Fruit fly (Drosophila melanogaster) whole organism, embryonic: Measurements from ENCODE around the gene ng4.

Experiments used
- Antp ChIP-seq: fragments of 200-800 bp; sonication (Bioruptor generic); optimal IDR thresholded peaks from 3 replicates; lab custom pipeline; 2016; ENCODE audit warnings: missing biosample characterization, missing genetic modification characterization
- B-H2 ChIP-seq: fragments of 200-800 bp; sonication (Bioruptor generic); optimal IDR thresholded peaks from 2 replicates; lab custom pipeline; 2018; ENCODE audit warnings: missing biosample characterization, mild to moderate bottlenecking, missing genetic modification characterization
- CG10209 ChIP-seq: fragments of 200-800 bp; sonication (Bioruptor generic); optimal IDR thresholded peaks from 3 replicates; lab custom pipeline; 2017; ENCODE audit warnings: missing biosample characterization, mild to moderate bottlenecking, missing genetic modification characterization, missing genetic modification reagents
- CG10267 ChIP-seq: fragments of 200-800 bp; sonication (Bioruptor generic); optimal IDR thresholded peaks from 2 replicates; lab custom pipeline; 2018; ENCODE audit warnings: missing biosample characterization, mild to moderate bottlenecking, missing genetic modification characterization, moderate library complexity
- CG10654 ChIP-seq: fragments of 200-800 bp; sonication (Bioruptor generic); optimal IDR thresholded peaks from 2 replicates; lab custom pipeline; 2016; ENCODE audit warnings: missing biosample characterization, missing genetic modification characterization
- CG11560 ChIP-seq: fragments of 200-800 bp; sonication (Bioruptor generic); IDR thresholded peaks from 3 replicates; pipeline ENCODE4 v1.3.6; 2022; ENCODE audit warnings: missing biosample characterization, missing genetic modification characterization
- CG13775 ChIP-seq: fragments of 200-800 bp; sonication (Bioruptor generic); optimal IDR thresholded peaks from 3 replicates; lab custom pipeline; 2017; ENCODE audit warnings: missing biosample characterization, mild to moderate bottlenecking, missing genetic modification characterization
- CG15269 ChIP-seq: fragments of 200-800 bp; sonication (Bioruptor generic); optimal IDR thresholded peaks from 2 replicates; lab custom pipeline; 2018; ENCODE audit warnings: missing biosample characterization, mild to moderate bottlenecking, missing genetic modification characterization, moderate library complexity
- CG1647 ChIP-seq: fragments of 200-800 bp; sonication (Bioruptor generic); optimal IDR thresholded peaks from 3 replicates; lab custom pipeline; 2016; ENCODE audit warnings: missing biosample characterization, missing genetic modification characterization
- CG17612 ChIP-seq: fragments of 200-800 bp; sonication (Bioruptor generic); IDR thresholded peaks from 2 replicates; pipeline ENCODE4 v1.3.6; 2022; ENCODE audit warnings: missing biosample characterization, missing genetic modification characterization
- CG2202 ChIP-seq: fragments of 200-800 bp; sonication (Bioruptor generic); optimal IDR thresholded peaks from 2 replicates; lab custom pipeline; 2018; ENCODE audit warnings: missing biosample characterization, mild to moderate bottlenecking, missing genetic modification characterization
- CG31388 ChIP-seq: fragments of 200-800 bp; sonication (Bioruptor generic); optimal IDR thresholded peaks from 2 replicates; lab custom pipeline; 2016; ENCODE audit warnings: missing biosample characterization, missing genetic modification characterization
- CG32767 ChIP-seq: fragments of 200-800 bp; sonication (Bioruptor generic); IDR thresholded peaks from 2 replicates; pipeline ENCODE4 v1.3.6; 2022; ENCODE audit warnings: missing biosample characterization, missing genetic modification characterization
- CG6654 ChIP-seq: fragments of 200-800 bp; sonication (Bioruptor generic); optimal IDR thresholded peaks from 2 replicates; lab custom pipeline; 2017; ENCODE audit warnings: missing biosample characterization, mild to moderate bottlenecking, missing genetic modification characterization
- CG6683 ChIP-seq: fragments of 200-800 bp; sonication (Bioruptor generic); optimal IDR thresholded peaks from 2 replicates; lab custom pipeline; 2017; ENCODE audit warnings: missing biosample characterization, mild to moderate bottlenecking, missing genetic modification characterization, missing genetic modification reagents
- CG9609 ChIP-seq: fragments of 200-800 bp; sonication (Bioruptor generic); optimal IDR thresholded peaks from 3 replicates; lab custom pipeline; 2016; ENCODE audit warnings: missing biosample characterization, missing genetic modification characterization
- CG9797 ChIP-seq: fragments of 200-800 bp; sonication (Bioruptor generic); optimal IDR thresholded peaks from 3 replicates; lab custom pipeline; 2018; ENCODE audit warnings: missing biosample characterization, mild to moderate bottlenecking, missing genetic modification characterization
- CG9876 ChIP-seq: fragments of 200-800 bp; sonication (Bioruptor generic); optimal IDR thresholded peaks from 2 replicates; lab custom pipeline; 2016; ENCODE audit warnings: missing biosample characterization, missing genetic modification characterization
- Camta ChIP-seq: fragments of 200-800 bp; sonication (Bioruptor generic); optimal IDR thresholded peaks from 2 replicates; lab custom pipeline; 2016; ENCODE audit warnings: missing biosample characterization, missing genetic modification characterization
- Dad ChIP-seq: fragments of 200-800 bp; sonication (Bioruptor generic); optimal IDR thresholded peaks from 3 replicates; lab custom pipeline; 2016; ENCODE audit warnings: missing biosample characterization, missing genetic modification characterization
- HHEX ChIP-seq: fragments of 200-800 bp; sonication (Bioruptor generic); optimal IDR thresholded peaks from 3 replicates; lab custom pipeline; 2017; ENCODE audit warnings: missing biosample characterization, mild to moderate bottlenecking, missing genetic modification characterization, missing genetic modification reagents
- Hmx ChIP-seq: fragments of 200-800 bp; sonication (Bioruptor generic); optimal IDR thresholded peaks from 2 replicates; lab custom pipeline; 2016; ENCODE audit warnings: missing biosample characterization, missing genetic modification characterization
- MESR4 ChIP-seq: fragments of 200-800 bp; sonication (Bioruptor generic); optimal IDR thresholded peaks from 2 replicates; lab custom pipeline; 2018; ENCODE audit warnings: missing biosample characterization, mild to moderate bottlenecking, missing genetic modification characterization, moderate library complexity
- Mrtf ChIP-seq: fragments of 200-800 bp; sonication (Bioruptor generic); IDR thresholded peaks from 3 replicates; pipeline ENCODE4 v1.3.6; 2022; ENCODE audit warnings: missing biosample characterization, missing genetic modification characterization
- NC2α ChIP-seq: fragments of 200-800 bp; sonication (Bioruptor generic); optimal IDR thresholded peaks from 2 replicates; lab custom pipeline; 2016; ENCODE audit warnings: missing biosample characterization, missing genetic modification characterization
- Nf-YA ChIP-seq: fragments of 200-800 bp; sonication (Bioruptor generic); IDR thresholded peaks from 2 replicates; pipeline ENCODE4 v1.3.6; 2022; ENCODE audit warnings: missing biosample characterization, missing genetic modification characterization
- Sry-β ChIP-seq: fragments of 200-800 bp; sonication (Bioruptor generic); optimal IDR thresholded peaks from 2 replicates; lab custom pipeline; 2018; ENCODE audit warnings: missing biosample characterization, mild to moderate bottlenecking, missing genetic modification characterization, moderate library complexity
- Stat92E ChIP-seq, 3 experiments: fragments of >200 bp in 2 of 3; fragments of 200-800 bp in 1 of 3; sonication (Bioruptor generic) in 1 of 3; optimal IDR thresholded peaks; 2 replicates each; lab custom pipeline; 2017 to 2019; ENCODE audit warnings: missing biosample characterization in 3 of 3, missing genetic modification characterization in 3 of 3, mild to moderate bottlenecking in 1 of 3, moderate library complexity in 1 of 3
- Taf1 ChIP-seq: fragments of 200-800 bp; sonication (Bioruptor generic); IDR thresholded peaks from 2 replicates; pipeline ENCODE4 v1.3.6; 2022; ENCODE audit warnings: missing biosample characterization, missing genetic modification characterization
- Trl ChIP-seq, 3 experiments: fragments of >200 bp in 2 of 3; fragments of 200-800 bp in 1 of 3; sonication (Bioruptor generic) in 1 of 3; optimal IDR thresholded peaks; 2 replicates in 1 of 3; 3 replicates in 2 of 3; lab custom pipeline; 2016 to 2017; ENCODE audit warnings: missing biosample characterization in 1 of 3, missing genetic modification characterization in 1 of 3
- al ChIP-seq: fragments of 200-800 bp; sonication (Bioruptor generic); IDR thresholded peaks from 2 replicates; pipeline ENCODE4 v1.3.6; 2022; ENCODE audit warnings: missing biosample characterization, missing genetic modification characterization
- aop ChIP-seq: fragments of 200-800 bp; sonication (Bioruptor generic); IDR thresholded peaks from 2 replicates; pipeline ENCODE4 v1.3.6; 2022; ENCODE audit warnings: missing biosample characterization, missing genetic modification characterization
- bsh ChIP-seq, 2 experiments: fragments of 200-800 bp; sonication (Bioruptor generic); optimal IDR thresholded peaks; 2 replicates each; lab custom pipeline; 2017 to 2018; ENCODE audit warnings: mild to moderate bottlenecking in 2 of 2, missing biosample characterization in 2 of 2, missing genetic modification characterization in 2 of 2, moderate library complexity in 1 of 2
- croc ChIP-seq: fragments of 200-800 bp; sonication (Bioruptor generic); conservative IDR thresholded peaks from 3 replicates; pipeline ENCODE4 v1.3.6; 2022; ENCODE audit warnings: missing biosample characterization, missing genetic modification characterization
- dm ChIP-seq: fragments of 200-800 bp; sonication (Bioruptor generic); optimal IDR thresholded peaks from 3 replicates; lab custom pipeline; 2016; ENCODE audit warnings: missing biosample characterization, missing genetic modification characterization
- fd96Cb ChIP-seq: fragments of 200-800 bp; sonication (Bioruptor generic); optimal IDR thresholded peaks from 2 replicates; lab custom pipeline; 2018; ENCODE audit warnings: missing biosample characterization, mild to moderate bottlenecking, missing genetic modification characterization, moderate library complexity
- gro ChIP-seq: fragments of 200-800 bp; sonication (Bioruptor generic); optimal IDR thresholded peaks from 2 replicates; lab custom pipeline; 2016; ENCODE audit warnings: missing biosample characterization, missing genetic modification characterization
- ham ChIP-seq: fragments of 200-800 bp; sonication (Bioruptor generic); IDR thresholded peaks from 2 replicates; pipeline ENCODE4 v1.3.6; 2022; ENCODE audit warnings: missing biosample characterization, missing genetic modification characterization
- jigr1 ChIP-seq: fragments of 200-800 bp; sonication (Bioruptor generic); IDR thresholded peaks from 3 replicates; pipeline ENCODE4 v1.3.6; 2022; ENCODE audit warnings: missing biosample characterization, missing genetic modification characterization
- lmd ChIP-seq: fragments of 200-800 bp; sonication (Bioruptor generic); IDR thresholded peaks from 2 replicates; pipeline ENCODE4 v1.3.6; 2022; ENCODE audit warnings: missing biosample characterization, missing genetic modification characterization
- pfk ChIP-seq: fragments of 200-800 bp; sonication (Bioruptor generic); optimal IDR thresholded peaks from 2 replicates; lab custom pipeline; 2018; ENCODE audit warnings: missing biosample characterization, mild to moderate bottlenecking, missing genetic modification characterization, moderate library complexity
- pzg ChIP-seq: fragments of 200-800 bp; sonication (Bioruptor generic); optimal IDR thresholded peaks from 3 replicates; lab custom pipeline; 2018; ENCODE audit warnings: missing biosample characterization, mild to moderate bottlenecking, missing genetic modification characterization, moderate library complexity
- sima ChIP-seq: fragments of 200-800 bp; sonication (Bioruptor generic); optimal IDR thresholded peaks from 2 replicates; lab custom pipeline; 2016; ENCODE audit warnings: missing biosample characterization, missing genetic modification characterization
- slbo ChIP-seq: fragments of 200-800 bp; sonication (Bioruptor generic); IDR thresholded peaks from 2 replicates; pipeline ENCODE4 v1.3.6; 2022; ENCODE audit warnings: missing biosample characterization, missing genetic modification characterization
- sna ChIP-seq: fragments of 200-800 bp; sonication (Bioruptor generic); IDR thresholded peaks from 2 replicates; pipeline ENCODE4 v1.3.6; 2022; ENCODE audit warnings: missing biosample characterization, missing genetic modification characterization; ENCODE audit not compliant: partially characterized antibody
- trh ChIP-seq: fragments of 200-800 bp; sonication (Bioruptor generic); optimal IDR thresholded peaks from 2 replicates; lab custom pipeline; 2016; ENCODE audit warnings: missing biosample characterization, missing genetic modification characterization
- ttk ChIP-seq: fragments of 200-800 bp; sonication (Bioruptor generic); IDR thresholded peaks from 2 replicates; pipeline ENCODE4 v2.1.2; 2022; ENCODE audit warnings: missing biosample characterization, missing genetic modification characterization
- zfh1 ChIP-seq: fragments of 200-800 bp; sonication (Bioruptor generic); IDR thresholded peaks from 3 replicates; pipeline ENCODE4 v1.3.6; 2022; ENCODE audit warnings: missing biosample characterization, missing genetic modification characterization
- zfh2 ChIP-seq: fragments of 200-800 bp; sonication (Bioruptor generic); optimal IDR thresholded peaks from 2 replicates; lab custom pipeline; 2016; ENCODE audit warnings: missing biosample characterization, missing genetic modification characterization

Gene ng4

dm6 chrX:3288909-3289706, 45.1 kb upstream of the ng4 start (continued):
- TF ChIP-seq Sry-β (no peak), CG11560 (tag; lab: Robert Waterston, UW) (no peak), B-H2 (GFP tag; lab: Kevin White, UChicago) (no peak), ttk (GFP tag; lab: Robert Waterston, UW) (0 out of 2 replicates have a peak, but pooled peaks have one; percentile 28), Taf1 (GFP tag; lab: Robert Waterston, UW) (no peak), CG15269 (tag; lab: Kevin White, UChicago) (peak; percentile 46), zfh2 (no peak), CG10209 (GFP tag; lab: Kevin White, UChicago) (peak; percentile 4), CG13775 (GFP tag; lab: Kevin White, UChicago) (peak; percentile 7), MESR4 (GFP tag; lab: Kevin White, UChicago) (no peak), slbo (peak; percentile 53), HHEX (GFP tag; lab: Kevin White, UChicago) (peak; percentile 38), pfk (GFP tag; lab: Kevin White, UChicago) (no peak), Mrtf (GFP tag; lab: Robert Waterston, UW) (no peak), CG10654 (GFP tag; lab: Kevin White, UChicago) (peak; percentile 1), bsh (GFP tag; optimal IDR thresholded peaks at IDR 0.05; lab: Kevin White, UChicago) (peak; percentile 20 to 42), Nf-YA (GFP tag; lab: Robert Waterston, UW) (no peak), Hmx (GFP tag; lab: Kevin White, UChicago) (no peak), CG2202 (no peak), trh (GFP tag; lab: Kevin White, UChicago) (no peak), zfh1 (GFP tag; lab: Robert Waterston, UW) (peak; percentile 48; the same call in 2 of the 3 replicates), Dad (GFP tag; lab: Kevin White, UChicago) (no peak), CG9609 (GFP tag; lab: Kevin White, UChicago) (peak; percentile 7), al (GFP tag; lab: Robert Waterston, UW) (no peak), CG31388 (GFP tag; lab: Kevin White, UChicago) (no peak), Stat92E (GFP tag; optimal IDR thresholded peaks at IDR 0.05; lab: Kevin White, UChicago) (no peak), CG6683 (no peak), sna (no peak), aop (GFP tag; lab: Robert Waterston, UW) (no peak), CG9797 (no peak), fd96Cb (peak; percentile 46), Trl (optimal IDR thresholded peaks at IDR 0.05; lab: Kevin White, UChicago) (peak; percentile 46 to 65), Trl (GFP tag; optimal IDR thresholded peaks at IDR 0.05; lab: Kevin White, UChicago) (no peak), ham (GFP tag; lab: Robert Waterston, UW) (no peak), croc (GFP tag; lab: Robert Waterston, UW) (peak; percentile 35; the same call in 2 of the 3 replicates), sima (GFP tag; lab: Kevin White, UChicago) (no peak), CG32767 (GFP tag; lab: Robert Waterston, UW) (no peak), Camta (GFP tag; lab: Kevin White, UChicago) (no peak), jigr1 (GFP tag; lab: Robert Waterston, UW) (no peak), CG17612 (GFP tag; lab: Robert Waterston, UW) (no peak), CG1647 (no peak), NC2α (GFP tag; lab: Kevin White, UChicago) (no peak), dm (GFP tag; lab: Kevin White, UChicago) (peak; percentile 14), CG6654 (GFP tag; lab: Kevin White, UChicago) (no peak), Antp (GFP tag; lab: Kevin White, UChicago) (no peak), lmd (peak; percentile 35; the same call in 1 of the 2 replicates), CG9876 (no peak), pzg (no peak), gro (GFP tag; lab: Kevin White, UChicago) (no peak), CG10267 (tag; lab: Kevin White, UChicago) (no peak)
